Fruit fly (Drosophila melanogaster) whole organism, wandering third instar larva: ENCODE measurements around the gene CG46310.

Experiments used
- Abd-B ChIP-seq: fragments of >200 bp; optimal IDR thresholded peaks from 2 replicates; lab custom pipeline; 2017; ENCODE audit warnings: missing biosample characterization, missing genetic modification characterization
- CG32264 ChIP-seq: fragments of 200-800 bp; sonication (Bioruptor generic); optimal IDR thresholded peaks from 2 replicates; lab custom pipeline; 2016; ENCODE audit warnings: missing biosample characterization, missing genetic modification characterization
- CG9705 ChIP-seq: fragments of 200-800 bp; sonication (Bioruptor generic); optimal IDR thresholded peaks from 2 replicates; lab custom pipeline; 2018; ENCODE audit warnings: missing biosample characterization, mild to moderate bottlenecking, missing genetic modification characterization
- CrebA ChIP-seq: fragments of 200-800 bp; sonication (Bioruptor generic); optimal IDR thresholded peaks from 2 replicates; lab custom pipeline; 2016; ENCODE audit warnings: missing biosample characterization, mild to moderate bottlenecking, missing genetic modification characterization, borderline replicate concordance
- Dif ChIP-seq: fragments of 200-275, 200-300 bp; sonication (Bioruptor generic); optimal IDR thresholded peaks from 2 replicates; lab custom pipeline; 2018; ENCODE audit warnings: missing biosample characterization, missing genetic modification characterization; ENCODE audit not compliant: partially characterized antibody
- HLH106 ChIP-seq: fragments of 200-800 bp; optimal IDR thresholded peaks from 3 replicates; lab custom pipeline; 2019; ENCODE audit warnings: missing biosample characterization, mild to moderate bottlenecking, missing genetic modification characterization, moderate library complexity
- Hnf4 ChIP-seq: fragments of 200-800 bp; sonication (Bioruptor generic); optimal IDR thresholded peaks from 2 replicates; lab custom pipeline; 2016; ENCODE audit warnings: missing biosample characterization, mild to moderate bottlenecking, missing genetic modification characterization
- Hr78 ChIP-seq: fragments of >200 bp; optimal IDR thresholded peaks from 2 replicates; lab custom pipeline; 2017; ENCODE audit warnings: missing biosample characterization, missing genetic modification characterization
- Hr83 ChIP-seq: fragments of 200-300 bp; sonication (Bioruptor generic); optimal IDR thresholded peaks from 2 replicates; lab custom pipeline; 2016; ENCODE audit warnings: missing biosample characterization, mild to moderate bottlenecking, missing genetic modification characterization, moderate library complexity; ENCODE audit not compliant: poor library complexity, severe bottlenecking
- Jra ChIP-seq: sonication (Bioruptor generic); optimal IDR thresholded peaks from 2 replicates; lab custom pipeline; 2016; ENCODE audit warnings: missing biosample characterization, missing genetic modification characterization
- Mio ChIP-seq: sonication (Bioruptor generic); optimal IDR thresholded peaks from 2 replicates; lab custom pipeline; 2016; ENCODE audit warnings: missing biosample characterization, missing genetic modification characterization
- Myc ChIP-seq: fragments of >200 bp; optimal IDR thresholded peaks from 2 replicates; lab custom pipeline; 2017
- N ChIP-seq: fragments of >200 bp; optimal IDR thresholded peaks from 2 replicates; lab custom pipeline; 2018; ENCODE audit warnings: missing biosample characterization, missing external identifiers, missing genetic modification characterization
- OdsH ChIP-seq: fragments of 200-800 bp; sonication (Bioruptor generic); optimal IDR thresholded peaks from 2 replicates; lab custom pipeline; 2016; ENCODE audit warnings: missing biosample characterization, mild to moderate bottlenecking, missing genetic modification characterization
- Rel ChIP-seq, 2 experiments: fragments of 200-800 bp; sonication (Bioruptor generic) in 1 of 2; optimal IDR thresholded peaks; 2 replicates in 1 of 2; 3 replicates in 1 of 2; lab custom pipeline; 2016 to 2019; ENCODE audit warnings: mild to moderate bottlenecking in 2 of 2, missing biosample characterization in 2 of 2, missing genetic modification characterization in 2 of 2, moderate library complexity in 1 of 2
- Sp1 ChIP-seq: fragments of 200-800 bp; sonication (Bioruptor generic); optimal IDR thresholded peaks from 3 replicates; lab custom pipeline; 2019; ENCODE audit warnings: missing biosample characterization, mild to moderate bottlenecking, missing genetic modification characterization, moderate library complexity
- Vsx2 ChIP-seq: fragments of 200-300, 225-300 bp; sonication (Bioruptor generic); optimal IDR thresholded peaks from 2 replicates; lab custom pipeline; 2018; ENCODE audit warnings: missing biosample characterization, missing genetic modification characterization; ENCODE audit not compliant: partially characterized antibody
- br ChIP-seq: fragments of 200-800 bp; sonication (Bioruptor generic); optimal IDR thresholded peaks from 2 replicates; lab custom pipeline; 2016; ENCODE audit warnings: missing biosample characterization, missing genetic modification characterization
- brk ChIP-seq: fragments of 200-800 bp; sonication (Bioruptor generic); optimal IDR thresholded peaks from 2 replicates; lab custom pipeline; 2016; ENCODE audit warnings: missing biosample characterization, mild to moderate bottlenecking, missing genetic modification characterization
- dl ChIP-seq, 2 experiments: fragments of 175-275, 200-275 bp in 1 of 2; fragments of 200-275 bp in 1 of 2; sonication (Bioruptor generic); optimal IDR thresholded peaks; lab custom pipeline; 2018; ENCODE audit warnings: mild to moderate bottlenecking in 2 of 2, missing biosample characterization in 2 of 2, missing genetic modification characterization in 2 of 2, moderate library complexity in 2 of 2; ENCODE audit not compliant: partially characterized antibody in 2 of 2, insufficient read depth in 1 of 2
- dmrt93B ChIP-seq: fragments of 200-800 bp; sonication (Bioruptor generic); optimal IDR thresholded peaks from 2 replicates; lab custom pipeline; 2018; ENCODE audit warnings: missing biosample characterization, mild to moderate bottlenecking, missing genetic modification characterization
- dsf ChIP-seq: sonication (Bioruptor generic); optimal IDR thresholded peaks from 2 replicates; lab custom pipeline; 2016; ENCODE audit warnings: missing biosample characterization, missing genetic modification characterization, borderline replicate concordance
- ey ChIP-seq: fragments of 200-800 bp; sonication (Bioruptor generic); optimal IDR thresholded peaks from 2 replicates; lab custom pipeline; 2016; ENCODE audit warnings: missing biosample characterization, missing genetic modification characterization
- foxo ChIP-seq, 2 experiments: fragments of 200-800 bp; sonication (Bioruptor generic); optimal IDR thresholded peaks; 2 replicates in 1 of 2; 3 replicates in 1 of 2; lab custom pipeline; 2016 to 2017; ENCODE audit warnings: missing biosample characterization in 2 of 2, missing genetic modification characterization in 2 of 2
- fru ChIP-seq: fragments of 200-800 bp; sonication (Bioruptor generic); optimal IDR thresholded peaks from 3 replicates; lab custom pipeline; 2016; ENCODE audit warnings: missing biosample characterization, mild to moderate bottlenecking, missing genetic modification characterization
- h ChIP-seq: fragments of 200-800 bp; sonication (Bioruptor generic); optimal IDR thresholded peaks from 3 replicates; lab custom pipeline; 2016; ENCODE audit warnings: missing biosample characterization, mild to moderate bottlenecking, missing genetic modification characterization
- jim ChIP-seq: fragments of 175-275, 200-325 bp; sonication (Bioruptor generic); optimal IDR thresholded peaks from 2 replicates; lab custom pipeline; 2016; ENCODE audit warnings: missing biosample characterization, mild to moderate bottlenecking, missing genetic modification characterization
- lola ChIP-seq: fragments of >200 bp; optimal IDR thresholded peaks from 2 replicates; lab custom pipeline; 2017; ENCODE audit warnings: missing biosample characterization, missing genetic modification characterization
- pan ChIP-seq: fragments of >200 bp; optimal IDR thresholded peaks from 2 replicates; lab custom pipeline; 2017
- psq ChIP-seq: fragments of 200-800 bp; sonication (Bioruptor generic); optimal IDR thresholded peaks from 3 replicates; lab custom pipeline; 2017; ENCODE audit warnings: missing biosample characterization, mild to moderate bottlenecking, missing genetic modification characterization, moderate library complexity
- rgr ChIP-seq: fragments of 200-800 bp; sonication (Bioruptor generic); optimal IDR thresholded peaks from 3 replicates; lab custom pipeline; 2016; ENCODE audit warnings: missing biosample characterization, mild to moderate bottlenecking, missing genetic modification characterization
- sage ChIP-seq: fragments of 200-800 bp; sonication (Bioruptor generic); optimal IDR thresholded peaks from 2 replicates; lab custom pipeline; 2016; ENCODE audit warnings: missing biosample characterization, mild to moderate bottlenecking, missing genetic modification characterization
- sv ChIP-seq: fragments of 200-800 bp; sonication (Bioruptor generic); optimal IDR thresholded peaks from 3 replicates; lab custom pipeline; 2016; ENCODE audit warnings: missing biosample characterization, missing genetic modification characterization
- tai ChIP-seq: sonication (Bioruptor generic); optimal IDR thresholded peaks from 2 replicates; lab custom pipeline; 2016; ENCODE audit warnings: missing biosample characterization, missing genetic modification characterization
- usp ChIP-seq: fragments of >200 bp; optimal IDR thresholded peaks from 2 replicates; lab custom pipeline; 2017; ENCODE audit warnings: missing biosample characterization, missing genetic modification characterization

The CG46310 gene

dm6 chr3R:23189958-23190900 is 16.6 kb downstream of the CG46310 start (continued):
- TF ChIP-seq sage (GFP tag; lab: Kevin White, UChicago) (peak; percentile 81), CG32264 (GFP tag; lab: Kevin White, UChicago) (peak; percentile 84), Myc (lab: Kevin White, UChicago) (no peak), dl (GFP tag; optimal IDR thresholded peaks at IDR 0.05; lab: Kevin White, UChicago; ENCODE audit: insufficient read depth in 1 of 2, partially characterized antibody in 2 of 2) (peak in 1 of 2 experiments; percentile 30), Abd-B (GFP tag; lab: Kevin White, UChicago) (no peak), foxo (GFP tag; optimal IDR thresholded peaks at IDR 0.05; lab: Kevin White, UChicago) (peak; percentile 66 to 92), jim (GFP tag; lab: Kevin White, UChicago) (no peak), CG9705 (GFP tag; lab: Kevin White, UChicago) (peak; percentile 72), brk (peak; percentile 63), h (GFP tag; lab: Kevin White, UChicago) (peak; percentile 93), N (GFP tag; lab: Kevin White, UChicago) (no peak), Jra (GFP tag; lab: Kevin White, UChicago) (peak; percentile 56), Dif (peak; percentile 50), dsf (peak; percentile 55), lola (GFP tag; lab: Kevin White, UChicago) (no peak)

- TF ChIP-seq Hnf4 (GFP tag; lab: Kevin White, UChicago) (peak; percentile 46), usp (GFP tag; lab: Kevin White, UChicago) (no peak), sv (no peak), Hr78 (GFP tag; lab: Kevin White, UChicago) (no peak), fru (GFP tag; lab: Kevin White, UChicago) (peak; percentile 56), dl (GFP tag; optimal IDR thresholded peaks at IDR 0.05; lab: Kevin White, UChicago; ENCODE audit: insufficient read depth in 1 of 2, partially characterized antibody in 2 of 2) (peak in 1 of 2 experiments; percentile 6), HLH106 (tag; lab: Kevin White, UChicago) (peak; percentile 67), h (GFP tag; lab: Kevin White, UChicago) (peak; percentile 49), pan (lab: Kevin White, UChicago) (no peak), Dif (no peak), CrebA (GFP tag; lab: Kevin White, UChicago) (no peak), Sp1 (GFP tag; lab: Kevin White, UChicago) (peak; percentile 49), rgr (GFP tag; lab: Kevin White, UChicago) (peak; percentile 33), dmrt93B (GFP tag; lab: Kevin White, UChicago) (no peak), OdsH (GFP tag; lab: Kevin White, UChicago) (peak; percentile 33), CG32264 (GFP tag; lab: Kevin White, UChicago) (no peak), Vsx2 (GFP tag; lab: Kevin White, UChicago) (no peak), Hr83 (no peak), brk (peak; percentile 49), Rel (GFP tag; optimal IDR thresholded peaks at IDR 0.05; lab: Kevin White, UChicago) (no peak), Rel (tag; optimal IDR thresholded peaks at IDR 0.05; lab: Kevin White, UChicago) (peak; percentile 62), dsf (no peak), br (GFP tag; lab: Kevin White, UChicago) (peak; percentile 58), CG9705 (GFP tag; lab: Kevin White, UChicago) (no peak), psq (GFP tag; lab: Kevin White, UChicago) (peak; percentile 70), N (GFP tag; lab: Kevin White, UChicago) (no peak), ey (GFP tag; lab: Kevin White, UChicago) (peak; percentile 51), Mio (GFP tag; lab: Kevin White, UChicago) (no peak), tai (GFP tag; lab: Kevin White, UChicago) (peak; percentile 22), foxo (GFP tag; optimal IDR thresholded peaks at IDR 0.05; lab: Kevin White, UChicago) (peak in 1 of 2 experiments; percentile 71)
Measured at dm6 chr3R:23191108-23191771, 17.6 kb downstream of the CG46310 start.
